Worm (Caenorhabditis elegans) whole organism, young adult: ENCODE measurements around the gene smc-4.

ENCODE experiments used
- B0019.2 ChIP-seq: fragments of 200-800 bp; sonication (Bioruptor generic); conservative IDR thresholded peaks from 2 replicates; pipeline ENCODE4 v1.3.6; 2022; ENCODE audit warnings: missing genetic modification reagents, missing genetic modification characterization, missing compliant biosample characterization
- F52B5.7 ChIP-seq: sonication (generic microtip); optimal IDR thresholded peaks from 2 replicates; lab custom pipeline; 2016; ENCODE audit warnings: mild to moderate bottlenecking, missing genetic modification characterization, missing compliant biosample characterization
- F57C9.4 ChIP-seq: sonication (generic microtip); optimal IDR thresholded peaks from 2 replicates; lab custom pipeline; 2017; ENCODE audit warnings: mild to moderate bottlenecking, missing genetic modification characterization, missing compliant biosample characterization
- attf-5 ChIP-seq: fragments of 200-800 bp; sonication (Bioruptor generic); optimal IDR thresholded peaks from 2 replicates; lab custom pipeline; 2018; ENCODE audit warnings: mild to moderate bottlenecking, missing genetic modification characterization, missing compliant biosample characterization
- dpl-1 ChIP-seq: fragments of 150-350 bp; optimal IDR thresholded peaks from 2 replicates; lab custom pipeline; 2014; ENCODE audit warnings: missing biosample characterization, missing genetic modification reagents, missing genetic modification characterization
- ets-4 ChIP-seq: fragments of 200-800 bp; sonication (Bioruptor generic); optimal IDR thresholded peaks from 2 replicates; lab custom pipeline; 2018; ENCODE audit warnings: mild to moderate bottlenecking, missing genetic modification characterization, missing compliant biosample characterization
- him-1 ChIP-seq: sonication (generic microtip); optimal IDR thresholded peaks from 2 replicates; lab custom pipeline; 2016; ENCODE audit warnings: missing genotype, missing genetic modification reagents, missing genetic modification characterization, missing compliant biosample characterization
- pha-4 ChIP-seq: fragments of 150-350 bp; sonication (generic microtip); optimal IDR thresholded peaks from 2 replicates; lab custom pipeline; 2014; ENCODE audit warnings: missing biosample characterization, missing genetic modification reagents, missing genetic modification characterization
- rec-8 ChIP-seq, 2 experiments: sonication (generic microtip); optimal IDR thresholded peaks; 2 replicates each; lab custom pipeline; 2016; ENCODE audit warnings: mild to moderate bottlenecking in 2 of 2, missing genetic modification characterization in 2 of 2, missing genetic modification reagents in 2 of 2, missing genotype in 2 of 2, missing biosample characterization in 1 of 2, missing compliant biosample characterization in 1 of 2, moderate library complexity in 1 of 2
- snpc-1.1 ChIP-seq: sonication (generic microtip); optimal IDR thresholded peaks from 2 replicates; lab custom pipeline; 2017; ENCODE audit warnings: missing genetic modification characterization, mild to moderate bottlenecking, missing compliant biosample characterization, antibody characterized with exemption, moderate library complexity, missing genotype, missing genetic modification reagents; ENCODE audit not compliant: insufficient read depth
- somi-1 ChIP-seq: fragments of 200-800 bp; sonication (Bioruptor generic); optimal IDR thresholded peaks from 2 replicates; lab custom pipeline; 2018; ENCODE audit warnings: mild to moderate bottlenecking, missing genetic modification characterization, missing compliant biosample characterization
- tlf-1 ChIP-seq: fragments of 200-800 bp; sonication (Bioruptor generic); optimal IDR thresholded peaks from 2 replicates; lab custom pipeline; 2018; ENCODE audit warnings: mild to moderate bottlenecking, missing genetic modification characterization, missing compliant biosample characterization
- zfh-2 ChIP-seq: fragments of 200-800 bp; sonication (Bioruptor generic); conservative IDR thresholded peaks from 2 replicates; pipeline ENCODE4 v1.3.6; 2022; ENCODE audit warnings: missing genetic modification reagents, missing genetic modification characterization, missing compliant biosample characterization

DNA sequence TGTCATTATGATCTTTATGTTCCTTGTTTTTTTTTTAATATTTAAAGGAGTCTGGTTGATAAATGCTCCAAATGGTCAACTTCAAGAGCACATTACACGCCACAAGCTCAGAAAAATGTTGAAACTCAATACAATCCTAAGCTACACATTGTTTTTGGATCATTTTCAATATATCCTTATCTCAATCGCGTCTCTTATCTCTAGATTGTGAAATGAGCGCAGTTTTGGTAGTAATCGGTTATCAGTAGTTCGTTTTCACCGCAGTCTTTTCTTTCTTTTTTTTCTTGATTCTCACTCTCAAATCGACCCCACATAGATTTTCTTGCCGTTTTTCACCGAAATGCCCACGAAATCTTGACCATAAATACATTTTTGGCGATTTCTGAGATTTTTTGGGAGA, 34.4 kb upstream of the smc-4 start:
- TF ChIP-seq F52B5.7 (tag; lab: Kevin White, UChicago) (no peak), rec-8 (tag; optimal IDR thresholded peaks at IDR 0.05; lab: Kevin White, UChicago) (no peak), attf-5 (no peak), ets-4 (no peak), somi-1 (GFP tag; lab: Kevin White, UChicago) (no peak), zfh-2 (GFP tag; lab: Robert Waterston, UW) (no peak), F57C9.4 (no peak), pha-4 (tag; lab: Kevin White, UChicago) (no peak), dpl-1 (GFP tag; lab: Kevin White, UChicago) (no peak), B0019.2 (GFP tag; lab: Robert Waterston, UW) (no peak), tlf-1 (GFP tag; lab: Kevin White, UChicago) (no peak), snpc-1.1 (tag; lab: Kevin White, UChicago) (no peak), him-1 (no peak)
